Worm (Caenorhabditis elegans) whole organism, young adult: ENCODE measurements around the gene R02F11.9.

ENCODE experiments used
- B0035.1 ChIP-seq: sonication (generic microtip); optimal IDR thresholded peaks from 2 replicates; lab custom pipeline; 2016; ENCODE audit warnings: missing genetic modification characterization, mild to moderate bottlenecking, missing compliant biosample characterization, missing genotype, missing genetic modification reagents
- B0336.3 ChIP-seq: fragments of 200-800 bp; sonication (Bioruptor generic); IDR thresholded peaks from 2 replicates; pipeline ENCODE4 v1.3.6; 2022; ENCODE audit warnings: missing genetic modification characterization, missing compliant biosample characterization
- F10E7.11 ChIP-seq: sonication (generic microtip); optimal IDR thresholded peaks from 2 replicates; lab custom pipeline; 2017; ENCODE audit warnings: mild to moderate bottlenecking, missing genetic modification characterization, moderate library complexity, missing compliant biosample characterization
- F23B12.7 ChIP-seq: sonication (generic microtip); optimal IDR thresholded peaks from 2 replicates; lab custom pipeline; 2017; ENCODE audit warnings: missing genetic modification characterization, mild to moderate bottlenecking, missing compliant biosample characterization, antibody characterized with exemption, moderate library complexity; ENCODE audit not compliant: insufficient read depth
- F37B4.10 ChIP-seq: fragments of 200-800 bp; sonication (Bioruptor generic); IDR thresholded peaks from 2 replicates; pipeline ENCODE4 v1.3.6; 2022; ENCODE audit warnings: missing genetic modification characterization, missing compliant biosample characterization
- F39B2.1 ChIP-seq: fragments of 200-800 bp; sonication (Bioruptor generic); IDR thresholded peaks from 2 replicates; pipeline ENCODE4 v1.3.6; 2022; ENCODE audit warnings: missing genetic modification reagents, missing genetic modification characterization, missing compliant biosample characterization
- F55B11.4 ChIP-seq: sonication (generic microtip); optimal IDR thresholded peaks from 2 replicates; lab custom pipeline; 2016; ENCODE audit warnings: missing compliant biosample characterization, missing genetic modification characterization, borderline replicate concordance; ENCODE audit not compliant: insufficient read depth
- K11D2.4 ChIP-seq: fragments of 200-800 bp; sonication (Bioruptor generic); IDR thresholded peaks from 2 replicates; pipeline ENCODE4 v1.3.6; 2022; ENCODE audit warnings: missing genetic modification reagents, missing genetic modification characterization, missing compliant biosample characterization
- Y53F4B.3 ChIP-seq: fragments of 200-800 bp; sonication (Bioruptor generic); IDR thresholded peaks from 2 replicates; pipeline ENCODE4 v1.3.6; 2022; ENCODE audit warnings: missing genetic modification reagents, missing genetic modification characterization, missing compliant biosample characterization
- Y67H2A.10 ChIP-seq: fragments of 200-800 bp; sonication (Bioruptor generic); conservative IDR thresholded peaks from 2 replicates; pipeline ENCODE4 v1.3.6; 2022; ENCODE audit warnings: missing genetic modification reagents, missing genetic modification characterization, missing compliant biosample characterization
- Y79H2A.3 ChIP-seq: fragments of 200-800 bp; sonication (Bioruptor generic); conservative IDR thresholded peaks from 2 replicates; pipeline ENCODE4 v1.3.6; 2022; ENCODE audit warnings: missing genetic modification reagents, missing genetic modification characterization, missing compliant biosample characterization
- aptf-2 ChIP-seq: fragments of 200-800 bp; sonication (Bioruptor generic); conservative IDR thresholded peaks from 2 replicates; pipeline ENCODE4 v1.3.6; 2022; ENCODE audit warnings: missing genetic modification reagents, missing genetic modification characterization, missing compliant biosample characterization
- athp-1 ChIP-seq: sonication (generic microtip); optimal IDR thresholded peaks from 2 replicates; lab custom pipeline; 2017; ENCODE audit warnings: mild to moderate bottlenecking, missing genetic modification characterization, missing compliant biosample characterization
- attf-3 ChIP-seq: fragments of 200-800 bp; sonication (Bioruptor generic); conservative IDR thresholded peaks from 2 replicates; pipeline ENCODE4 v1.3.6; 2022; ENCODE audit warnings: missing genetic modification reagents, missing genetic modification characterization, missing compliant biosample characterization
- attf-5 ChIP-seq: fragments of 200-800 bp; sonication (Bioruptor generic); optimal IDR thresholded peaks from 2 replicates; lab custom pipeline; 2018; ENCODE audit warnings: mild to moderate bottlenecking, missing genetic modification characterization, missing compliant biosample characterization
- bed-1 ChIP-seq: fragments of 200-800 bp; sonication (Bioruptor generic); IDR thresholded peaks from 2 replicates; pipeline ENCODE4 v1.3.6; 2022; ENCODE audit warnings: missing genetic modification reagents, missing genetic modification characterization, missing compliant biosample characterization
- ccch-3 ChIP-seq: fragments of 200-800 bp; sonication (Bioruptor generic); optimal IDR thresholded peaks from 2 replicates; lab custom pipeline; 2018; ENCODE audit warnings: mild to moderate bottlenecking, missing genetic modification characterization, missing compliant biosample characterization
- cebp-2 ChIP-seq: fragments of 200-800 bp; sonication (Bioruptor generic); IDR thresholded peaks from 2 replicates; pipeline ENCODE4 v1.3.6; 2022; ENCODE audit warnings: missing genetic modification characterization, missing compliant biosample characterization
- ceh-100 ChIP-seq: fragments of 200-800 bp; sonication (Bioruptor generic); IDR thresholded peaks from 2 replicates; pipeline ENCODE4 v1.3.6; 2022; ENCODE audit warnings: missing genetic modification reagents, missing genetic modification characterization, missing compliant biosample characterization
- ceh-40 ChIP-seq: fragments of 200-800 bp; sonication (Bioruptor generic); IDR thresholded peaks from 2 replicates; pipeline ENCODE4 v1.3.6; 2022; ENCODE audit warnings: missing genetic modification characterization, missing compliant biosample characterization
- ceh-58 ChIP-seq: fragments of 200-800 bp; sonication (Bioruptor generic); IDR thresholded peaks from 2 replicates; pipeline ENCODE4 v1.3.6; 2022; ENCODE audit warnings: missing genetic modification characterization, missing compliant biosample characterization
- ceh-79 ChIP-seq: sonication (generic microtip); optimal IDR thresholded peaks from 2 replicates; lab custom pipeline; 2017; ENCODE audit warnings: mild to moderate bottlenecking, missing genetic modification characterization, missing compliant biosample characterization
- chd-7 ChIP-seq: sonication (generic microtip); optimal IDR thresholded peaks from 2 replicates; lab custom pipeline; 2016; ENCODE audit warnings: mild to moderate bottlenecking, missing genetic modification characterization, moderate library complexity, missing compliant biosample characterization
- dpff-1 ChIP-seq: sonication (generic microtip); optimal IDR thresholded peaks from 2 replicates; lab custom pipeline; 2017; ENCODE audit warnings: mild to moderate bottlenecking, missing genetic modification characterization, missing compliant biosample characterization
- egl-18 ChIP-seq: fragments of 200-800 bp; sonication (Bioruptor generic); IDR thresholded peaks from 2 replicates; pipeline ENCODE4 v1.3.6; 2022; ENCODE audit warnings: missing genetic modification reagents, missing genetic modification characterization, missing compliant biosample characterization
- egrh-3 ChIP-seq: fragments of 200-800 bp; sonication (Bioruptor generic); IDR thresholded peaks from 2 replicates; pipeline ENCODE4 v1.3.6; 2022; ENCODE audit warnings: missing genetic modification reagents, missing genetic modification characterization, missing compliant biosample characterization
- ekl-4 ChIP-seq: fragments of 200-800 bp; sonication (Bioruptor generic); IDR thresholded peaks from 2 replicates; pipeline ENCODE4 v1.3.6; 2022; ENCODE audit warnings: missing genetic modification reagents, missing genetic modification characterization, missing compliant biosample characterization
- ets-4 ChIP-seq: fragments of 200-800 bp; sonication (Bioruptor generic); optimal IDR thresholded peaks from 2 replicates; lab custom pipeline; 2018; ENCODE audit warnings: mild to moderate bottlenecking, missing genetic modification characterization, missing compliant biosample characterization
- gei-17 ChIP-seq: fragments of 200-800 bp; sonication (Bioruptor generic); optimal IDR thresholded peaks from 2 replicates; lab custom pipeline; 2018; ENCODE audit warnings: mild to moderate bottlenecking, missing genetic modification characterization, missing compliant biosample characterization
- hsf-1 ChIP-seq: fragments of 200-800 bp; sonication (Bioruptor generic); IDR thresholded peaks from 2 replicates; pipeline ENCODE4 v1.3.6; 2022; ENCODE audit warnings: missing genetic modification reagents, missing genetic modification characterization, missing compliant biosample characterization
- lag-1 ChIP-seq: fragments of 200-800 bp; sonication (Bioruptor generic); IDR thresholded peaks from 2 replicates; pipeline ENCODE4 v1.3.6; 2022; ENCODE audit warnings: missing genetic modification reagents, missing genetic modification characterization, missing compliant biosample characterization
- lsl-1 ChIP-seq: fragments of 200-800 bp; sonication (Bioruptor generic); optimal IDR thresholded peaks from 2 replicates; lab custom pipeline; 2018; ENCODE audit warnings: mild to moderate bottlenecking, missing genetic modification characterization, moderate library complexity, missing compliant biosample characterization
- lsy-27 ChIP-seq: sonication (generic microtip); optimal IDR thresholded peaks from 2 replicates; lab custom pipeline; 2017; ENCODE audit warnings: missing genetic modification characterization, mild to moderate bottlenecking, missing compliant biosample characterization, antibody characterized with exemption, missing genotype, borderline replicate concordance; ENCODE audit not compliant: insufficient read depth
- madf-3 ChIP-seq: fragments of 200-800 bp; sonication (Bioruptor generic); IDR thresholded peaks from 2 replicates; pipeline ENCODE4 v1.3.6; 2022; ENCODE audit warnings: missing genetic modification reagents, missing genetic modification characterization, missing compliant biosample characterization
- madf-6 ChIP-seq: fragments of 200-800 bp; sonication (Bioruptor generic); IDR thresholded peaks from 2 replicates; pipeline ENCODE4 v1.3.6; 2022; ENCODE audit warnings: missing genetic modification reagents, missing genetic modification characterization, missing compliant biosample characterization
- mcd-1 ChIP-seq: fragments of 200-800 bp; sonication (Bioruptor generic); IDR thresholded peaks from 2 replicates; pipeline ENCODE4 v1.3.6; 2022; ENCODE audit warnings: missing genetic modification reagents, missing genetic modification characterization, missing compliant biosample characterization
- mxl-1 ChIP-seq: sonication (generic microtip); optimal IDR thresholded peaks from 2 replicates; lab custom pipeline; 2016; ENCODE audit warnings: missing genetic modification characterization, missing compliant biosample characterization
- nfya-1 ChIP-seq: sonication (generic microtip); optimal IDR thresholded peaks from 2 replicates; lab custom pipeline; 2017; ENCODE audit warnings: antibody characterized with exemption, missing compliant biosample characterization, missing genetic modification characterization, borderline replicate concordance; ENCODE audit not compliant: insufficient read depth
- nfyb-1 ChIP-seq: fragments of 200-800 bp; sonication (Bioruptor generic); IDR thresholded peaks from 2 replicates; pipeline ENCODE4 v1.3.6; 2022; ENCODE audit warnings: missing genetic modification reagents, missing genetic modification characterization, missing compliant biosample characterization
- nhr-120 ChIP-seq: fragments of 200-800 bp; sonication (Bioruptor generic); IDR thresholded peaks from 2 replicates; pipeline ENCODE4 v1.3.6; 2022; ENCODE audit warnings: missing genetic modification characterization, missing compliant biosample characterization
- nhr-90 ChIP-seq: sonication (generic microtip); optimal IDR thresholded peaks from 2 replicates; lab custom pipeline; 2016; ENCODE audit warnings: missing genotype, mild to moderate bottlenecking, missing genetic modification characterization, missing compliant biosample characterization
- snpc-1.3 ChIP-seq: sonication (generic microtip); optimal IDR thresholded peaks from 2 replicates; lab custom pipeline; 2017; ENCODE audit warnings: missing genetic modification characterization, mild to moderate bottlenecking, missing compliant biosample characterization, antibody characterized with exemption, moderate library complexity, missing genotype, missing genetic modification reagents; ENCODE audit not compliant: insufficient read depth
- snpc-4 ChIP-seq, 5 experiments: fragments of 150-350 bp in 1 of 5; sonication (generic microtip) in 4 of 5; optimal IDR thresholded peaks; 2 replicates each; lab custom pipeline; 2014 to 2018; ENCODE audit warnings: missing genetic modification characterization in 5 of 5, missing biosample characterization in 3 of 5, antibody characterized with exemption in 2 of 5, mild to moderate bottlenecking in 2 of 5, missing compliant biosample characterization in 2 of 5, missing genotype in 2 of 5, moderate library complexity in 2 of 5, missing genetic modification reagents in 1 of 5
- tbp1 ChIP-seq: fragments of 200-800 bp; sonication (Bioruptor generic); optimal IDR thresholded peaks from 2 replicates; lab custom pipeline; 2018; ENCODE audit warnings: mild to moderate bottlenecking, missing genetic modification characterization, missing compliant biosample characterization
- zim-3 ChIP-seq: sonication (generic microtip); optimal IDR thresholded peaks from 2 replicates; lab custom pipeline; 2017; ENCODE audit warnings: mild to moderate bottlenecking, missing genetic modification characterization, moderate library complexity, missing compliant biosample characterization
- ztf-18 ChIP-seq: sonication (generic microtip); optimal IDR thresholded peaks from 2 replicates; lab custom pipeline; 2016; ENCODE audit warnings: missing genotype, mild to moderate bottlenecking, missing genetic modification characterization, missing compliant biosample characterization
- ztf-26 ChIP-seq: sonication (generic microtip); optimal IDR thresholded peaks from 2 replicates; lab custom pipeline; 2017; ENCODE audit warnings: missing genetic modification characterization, missing compliant biosample characterization
- ztf-6 ChIP-seq: fragments of 200-800 bp; sonication (Bioruptor generic); IDR thresholded peaks from 2 replicates; pipeline ENCODE4 v1.3.6; 2022; ENCODE audit warnings: missing genetic modification reagents, missing genetic modification characterization, missing compliant biosample characterization

Gene R02F11.9

DNA sequence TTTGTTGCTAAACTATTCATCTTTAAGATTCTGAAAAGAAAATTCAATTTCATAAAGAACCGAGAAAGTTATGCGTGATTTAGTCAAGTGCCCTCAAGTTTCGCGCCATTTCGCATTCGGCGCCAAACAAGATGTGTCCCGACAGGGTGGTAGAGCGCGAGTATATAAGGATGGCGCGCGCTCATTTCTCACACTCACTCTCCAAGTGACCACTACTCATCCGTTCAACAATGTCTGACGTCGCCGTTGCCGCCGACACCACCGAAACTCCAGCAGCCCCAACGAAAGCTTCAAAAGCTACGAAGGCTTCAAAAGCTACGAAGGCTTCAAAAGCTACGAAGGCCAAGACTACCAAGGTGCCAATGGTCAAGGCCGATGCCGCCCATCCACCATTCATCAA is 33.1 kb upstream of the R02F11.9 start, which contains the start of gene hil-4 (continued):
- TF ChIP-seq Y79H2A.3 (GFP tag; lab: Robert Waterston, UW): peak; percentile 51; the same call in 1 of the 2 replicates
- no peak for TF ChIP-seq F55B11.4 (tag; lab: Kevin White, UChicago)
- 0 out of 2 replicates have a peak, but pooled peaks have one; percentile 49 for TF ChIP-seq ztf-6 (GFP tag; lab: Robert Waterston, UW)
- no peak for TF ChIP-seq lsy-27 (tag; lab: Kevin White, UChicago)
- TF ChIP-seq snpc-1.3 (tag; lab: Kevin White, UChicago): no peak
- TF ChIP-seq F39B2.1 (GFP tag; lab: Robert Waterston, UW): peak; percentile 99
- TF ChIP-seq lag-1: no peak
- no peak for TF ChIP-seq F10E7.11 (tag; lab: Kevin White, UChicago)
- TF ChIP-seq nfya-1: no peak
- TF ChIP-seq egl-18 (GFP tag; lab: Robert Waterston, UW): no peak
- no peak for TF ChIP-seq nfyb-1
- no peak for TF ChIP-seq snpc-4 (GFP tag; optimal IDR thresholded peaks at IDR 0.05; lab: Kevin White, UChicago)
- no peak for TF ChIP-seq snpc-4 (tag; optimal IDR thresholded peaks at IDR 0.05; lab: Kevin White, UChicago)
- peak; percentile 74 for TF ChIP-seq lsl-1 (GFP tag; lab: Kevin White, UChicago)
- no peak for TF ChIP-seq dpff-1
- TF ChIP-seq egrh-3 (GFP tag; lab: Robert Waterston, UW): 0 out of 2 replicates have a peak, but pooled peaks have one; percentile 17
- no peak for TF ChIP-seq mxl-1 (tag; lab: Kevin White, UChicago)
- TF ChIP-seq K11D2.4 (GFP tag; lab: Robert Waterston, UW): no peak
- no peak for TF ChIP-seq athp-1
- no peak for TF ChIP-seq zim-3 (tag; lab: Kevin White, UChicago)
- no peak for TF ChIP-seq attf-3 (GFP tag; lab: Robert Waterston, UW)
- TF ChIP-seq attf-5 (GFP tag; lab: Kevin White, UChicago): no peak
- no peak for TF ChIP-seq gei-17 (GFP tag; lab: Kevin White, UChicago)
- TF ChIP-seq madf-6 (GFP tag; lab: Robert Waterston, UW): peak; percentile 96
- no peak for TF ChIP-seq ccch-3 (GFP tag; lab: Kevin White, UChicago)
- TF ChIP-seq hsf-1 (GFP tag; lab: Robert Waterston, UW): peak; percentile 78
- TF ChIP-seq ceh-100 (GFP tag; lab: Robert Waterston, UW): no peak
- no peak for TF ChIP-seq Y53F4B.3 (GFP tag; lab: Robert Waterston, UW)
- TF ChIP-seq ekl-4 (GFP tag; lab: Robert Waterston, UW): peak; percentile 74; the same call in 1 of the 2 replicates
- TF ChIP-seq ztf-18: no peak
- TF ChIP-seq ceh-79: no peak
- TF ChIP-seq nhr-90: no peak
- TF ChIP-seq Y67H2A.10 (GFP tag; lab: Robert Waterston, UW): peak; percentile 20; the same call in 1 of the 2 replicates
- TF ChIP-seq F37B4.10 (GFP tag; lab: Robert Waterston, UW): no peak
- peak; percentile 69 for TF ChIP-seq tbp1 (GFP tag; lab: Kevin White, UChicago)
- 0 out of 2 replicates have a peak, but pooled peaks have one; percentile 61 for TF ChIP-seq madf-3 (GFP tag; lab: Robert Waterston, UW)
- TF ChIP-seq F23B12.7 (tag; lab: Kevin White, UChicago): no peak
- TF ChIP-seq bed-1 (GFP tag; lab: Robert Waterston, UW): no peak
- no peak for TF ChIP-seq ceh-40
- TF ChIP-seq chd-7: no peak
- no peak for TF ChIP-seq nhr-120 (GFP tag; lab: Robert Waterston, UW)
- no peak for TF ChIP-seq B0035.1 (tag; lab: Kevin White, UChicago)
- TF ChIP-seq mcd-1 (GFP tag; lab: Robert Waterston, UW): peak; percentile 42
- no peak for TF ChIP-seq ceh-58 (GFP tag; lab: Robert Waterston, UW)
- no peak for TF ChIP-seq cebp-2 (GFP tag; lab: Robert Waterston, UW)
- 0 out of 2 replicates have a peak, but pooled peaks have one; percentile 46 for TF ChIP-seq aptf-2 (GFP tag; lab: Robert Waterston, UW)
- no peak for TF ChIP-seq ztf-26 (tag; lab: Kevin White, UChicago)
- TF ChIP-seq B0336.3 (GFP tag; lab: Robert Waterston, UW): no peak
- no peak for TF ChIP-seq ets-4 (GFP tag; lab: Kevin White, UChicago)
